Fruit fly (Drosophila melanogaster) whole organism, embryonic: Measurements from ENCODE around the gene RhoGAP93B.

ENCODE experiments used
- Atf-2 ChIP-seq: fragments of 200-800 bp; sonication (Bioruptor generic); optimal IDR thresholded peaks from 2 replicates; lab custom pipeline; 2016; ENCODE audit warnings: missing biosample characterization, missing genetic modification characterization
- Awh ChIP-seq: fragments of 200-800 bp; sonication (Bioruptor generic); IDR thresholded peaks from 2 replicates; pipeline ENCODE4, ENCODE4 v1.3.6; 2022; ENCODE audit warnings: missing biosample characterization, missing genetic modification characterization
- BEAF-32 ChIP-seq: fragments of 200-800 bp; sonication (Bioruptor generic); optimal IDR thresholded peaks from 3 replicates; lab custom pipeline; 2017; ENCODE audit warnings: missing biosample characterization, missing genetic modification characterization, mild to moderate bottlenecking, moderate library complexity, missing genetic modification reagents
- CG10209 ChIP-seq: fragments of 200-800 bp; sonication (Bioruptor generic); optimal IDR thresholded peaks from 3 replicates; lab custom pipeline; 2017; ENCODE audit warnings: missing biosample characterization, mild to moderate bottlenecking, missing genetic modification characterization, missing genetic modification reagents
- CG11085 ChIP-seq: fragments of 200-800 bp; sonication (Bioruptor generic); IDR thresholded peaks from 2 replicates; pipeline ENCODE4 v1.3.6; 2022; ENCODE audit warnings: missing biosample characterization, missing genetic modification characterization
- CG12659 ChIP-seq: fragments of 200-800 bp; sonication (Bioruptor generic); optimal IDR thresholded peaks from 3 replicates; lab custom pipeline; 2017; ENCODE audit warnings: mild to moderate bottlenecking, missing biosample characterization, missing genetic modification reagents, missing genetic modification characterization
- CG14965 ChIP-seq: fragments of 200-800 bp; sonication (Bioruptor generic); optimal IDR thresholded peaks from 2 replicates; lab custom pipeline; 2016; ENCODE audit warnings: missing biosample characterization, missing genetic modification characterization, borderline replicate concordance
- CG16813 ChIP-seq: fragments of 200-800 bp; sonication (Bioruptor generic); IDR thresholded peaks from 3 replicates; pipeline ENCODE4 v1.3.6; 2022; ENCODE audit warnings: missing biosample characterization, missing genetic modification characterization; ENCODE audit not compliant: partially characterized antibody
- CG17361 ChIP-seq: fragments of 200-800 bp; sonication (Bioruptor generic); IDR thresholded peaks from 3 replicates; pipeline ENCODE4 v1.3.6; 2022; ENCODE audit warnings: missing biosample characterization, missing genetic modification characterization
- CG18599 ChIP-seq: fragments of 200-800 bp; sonication (Bioruptor generic); optimal IDR thresholded peaks from 3 replicates; lab custom pipeline; 2017; ENCODE audit warnings: missing biosample characterization, missing genetic modification characterization, mild to moderate bottlenecking, moderate library complexity, missing genetic modification reagents
- CG2120 ChIP-seq: fragments of 200-800 bp; sonication (Bioruptor generic); optimal IDR thresholded peaks from 3 replicates; lab custom pipeline; 2016; ENCODE audit warnings: missing biosample characterization, missing genetic modification characterization
- CG2199 ChIP-seq: fragments of 200-800 bp; sonication (Bioruptor generic); IDR thresholded peaks from 3 replicates; pipeline ENCODE4 v1.3.6; 2022; ENCODE audit warnings: missing biosample characterization, missing genetic modification characterization
- CG2202 ChIP-seq: fragments of 200-800 bp; sonication (Bioruptor generic); optimal IDR thresholded peaks from 2 replicates; lab custom pipeline; 2018; ENCODE audit warnings: missing biosample characterization, mild to moderate bottlenecking, missing genetic modification characterization
- CG31441 ChIP-seq: fragments of 200-800 bp; sonication (Bioruptor generic); IDR thresholded peaks from 2 replicates; pipeline ENCODE4 v1.3.6; 2022; ENCODE audit warnings: missing biosample characterization, missing genetic modification characterization
- CG6765 ChIP-seq: fragments of 200-800 bp; sonication (Bioruptor generic); optimal IDR thresholded peaks from 3 replicates; lab custom pipeline; 2017; ENCODE audit warnings: missing biosample characterization, mild to moderate bottlenecking, missing genetic modification characterization
- CG6854 ChIP-seq: fragments of 200-800 bp; sonication (Bioruptor generic); optimal IDR thresholded peaks from 3 replicates; lab custom pipeline; 2017; ENCODE audit warnings: missing biosample characterization, mild to moderate bottlenecking, missing genetic modification characterization
- CG9876 ChIP-seq: fragments of 200-800 bp; sonication (Bioruptor generic); optimal IDR thresholded peaks from 2 replicates; lab custom pipeline; 2016; ENCODE audit warnings: missing biosample characterization, missing genetic modification characterization
- Dfd ChIP-seq, 2 experiments: fragments of >200 bp; optimal IDR thresholded peaks; 2 replicates each; lab custom pipeline; 2017; ENCODE audit warnings: missing biosample characterization in 2 of 2, missing genetic modification characterization in 2 of 2
- Dip3 ChIP-seq: fragments of 200-800 bp; sonication (Bioruptor generic); optimal IDR thresholded peaks from 3 replicates; lab custom pipeline; 2016; ENCODE audit warnings: missing biosample characterization, missing genetic modification characterization
- ERR ChIP-seq: fragments of 200-800 bp; sonication (Bioruptor generic); optimal IDR thresholded peaks from 2 replicates; lab custom pipeline; 2016; ENCODE audit warnings: missing biosample characterization, missing genetic modification characterization
- GATAe ChIP-seq: fragments of 200-800 bp; sonication (Bioruptor generic); conservative IDR thresholded peaks from 2 replicates; pipeline ENCODE4 v1.3.6; 2022; ENCODE audit warnings: missing biosample characterization, missing genetic modification characterization
- Hand ChIP-seq: fragments of 200-800 bp; sonication (Bioruptor generic); optimal IDR thresholded peaks from 2 replicates; lab custom pipeline; 2017; ENCODE audit warnings: mild to moderate bottlenecking, missing biosample characterization, missing genetic modification reagents, missing genetic modification characterization
- HmgD ChIP-seq: fragments of 200-800 bp; sonication (Bioruptor generic); optimal IDR thresholded peaks from 3 replicates; lab custom pipeline; 2016; ENCODE audit warnings: missing biosample characterization, missing genetic modification characterization
- HmgZ ChIP-seq: fragments of 200-800 bp; sonication (Bioruptor generic); optimal IDR thresholded peaks from 2 replicates; lab custom pipeline; 2018; ENCODE audit warnings: missing biosample characterization, mild to moderate bottlenecking, missing genetic modification characterization
- MBD-R2 ChIP-seq: fragments of 200-800 bp; sonication (Bioruptor generic); IDR thresholded peaks from 2 replicates; pipeline ENCODE4 v1.3.6; 2022; ENCODE audit warnings: missing biosample characterization, missing genetic modification characterization
- Mad ChIP-seq: fragments of 200-800 bp; sonication (Bioruptor generic); optimal IDR thresholded peaks from 2 replicates; lab custom pipeline; 2016; ENCODE audit warnings: missing biosample characterization, missing genetic modification characterization
- NFAT ChIP-seq: fragments of 200-800 bp; sonication (Bioruptor generic); IDR thresholded peaks from 2 replicates; pipeline ENCODE4 v1.3.6; 2022; ENCODE audit warnings: missing biosample characterization, missing genetic modification characterization
- NfI ChIP-seq: fragments of 200-800 bp; sonication (Bioruptor generic); optimal IDR thresholded peaks from 3 replicates; lab custom pipeline; 2018; ENCODE audit warnings: missing biosample characterization, mild to moderate bottlenecking, missing genetic modification characterization, moderate library complexity
- Opbp ChIP-seq: fragments of 200-800 bp; sonication (Bioruptor generic); IDR thresholded peaks from 3 replicates; pipeline ENCODE4 v1.3.6; 2022; ENCODE audit warnings: missing biosample characterization, missing genetic modification characterization; ENCODE audit not compliant: partially characterized antibody
- Tbp ChIP-seq: fragments of >200 bp; optimal IDR thresholded peaks from 2 replicates; lab custom pipeline; 2018; ENCODE audit warnings: missing biosample characterization, missing genetic modification characterization
- Xrp1 ChIP-seq: fragments of 200-800 bp; sonication (Bioruptor generic); IDR thresholded peaks from 2 replicates; pipeline ENCODE4 v1.3.6; 2022; ENCODE audit warnings: missing biosample characterization, missing genetic modification characterization
- ato ChIP-seq: fragments of 200-800 bp; sonication (Bioruptor generic); IDR thresholded peaks from 2 replicates; pipeline ENCODE4 v1.3.6; 2022; ENCODE audit warnings: missing biosample characterization, missing genetic modification characterization; ENCODE audit not compliant: partially characterized antibody
- az2 ChIP-seq: fragments of 200-800 bp; sonication (Bioruptor generic); optimal IDR thresholded peaks from 3 replicates; lab custom pipeline; 2016; ENCODE audit warnings: missing biosample characterization, missing genetic modification characterization
- bowl ChIP-seq: fragments of 200-800 bp; sonication (Bioruptor generic); IDR thresholded peaks from 2 replicates; pipeline ENCODE4 v1.3.6; 2022; ENCODE audit warnings: missing biosample characterization, missing genetic modification characterization
- chinmo ChIP-seq: fragments of 200-800 bp; sonication (Bioruptor generic); IDR thresholded peaks from 4 replicates; pipeline ENCODE4 v1.3.6; 2022; ENCODE audit warnings: missing biosample characterization, missing genetic modification characterization; ENCODE audit not compliant: partially characterized antibody
- crp ChIP-seq, 2 experiments: fragments of 200-800 bp; sonication (Bioruptor generic); optimal IDR thresholded peaks; 2 replicates in 1 of 2; 3 replicates in 1 of 2; lab custom pipeline; 2017; ENCODE audit warnings: missing biosample characterization in 2 of 2, missing genetic modification characterization in 2 of 2, mild to moderate bottlenecking in 1 of 2, moderate library complexity in 1 of 2
- en ChIP-seq: fragments of 200-800 bp; sonication (Bioruptor generic); optimal IDR thresholded peaks from 2 replicates; lab custom pipeline; 2016; ENCODE audit warnings: missing biosample characterization, missing genetic modification characterization
- esg ChIP-seq: fragments of 200-800 bp; sonication (Bioruptor generic); conservative IDR thresholded peaks from 2 replicates; pipeline ENCODE4 v1.3.6; 2022; ENCODE audit warnings: missing biosample characterization, missing genetic modification characterization
- gfzf ChIP-seq: fragments of 200-800 bp; sonication (Bioruptor generic); optimal IDR thresholded peaks from 2 replicates; lab custom pipeline; 2016; ENCODE audit warnings: missing biosample characterization, mild to moderate bottlenecking, missing genetic modification characterization, moderate library complexity
- her ChIP-seq: fragments of 200-800 bp; sonication (Bioruptor generic); optimal IDR thresholded peaks from 2 replicates; lab custom pipeline; 2016; ENCODE audit warnings: missing biosample characterization, missing genetic modification characterization
- ind ChIP-seq: fragments of 200-800 bp; sonication (Bioruptor generic); optimal IDR thresholded peaks from 3 replicates; lab custom pipeline; 2016; ENCODE audit warnings: missing biosample characterization, missing genetic modification characterization
- klu ChIP-seq: fragments of 200-800 bp; sonication (Bioruptor generic); IDR thresholded peaks from 2 replicates; pipeline ENCODE4 v1.3.6; 2022; ENCODE audit warnings: missing biosample characterization, missing genetic modification characterization
- lilli ChIP-seq: fragments of 200-800 bp; sonication (Bioruptor generic); optimal IDR thresholded peaks from 3 replicates; lab custom pipeline; 2016; ENCODE audit warnings: missing biosample characterization, missing genetic modification characterization
- otp ChIP-seq: fragments of 200-800 bp; sonication (Bioruptor generic); IDR thresholded peaks from 3 replicates; pipeline ENCODE4, ENCODE4 v1.3.6; 2022; ENCODE audit warnings: missing biosample characterization, missing genetic modification characterization
- pan ChIP-seq, 4 experiments: fragments of >200 bp in 3 of 4; fragments of 200-800 bp in 1 of 4; sonication (Bioruptor generic) in 1 of 4; optimal IDR thresholded peaks in 3 of 4; IDR thresholded peaks in 1 of 4; 2 replicates each; pipeline versions ENCODE4 v1.3.6 to Lab custom; 2017 to 2022; ENCODE audit warnings: missing biosample characterization in 2 of 4, missing genetic modification characterization in 2 of 4, mixed read lengths in 1 of 4
- pros ChIP-seq: fragments of 200-800 bp; sonication (Bioruptor generic); optimal IDR thresholded peaks from 3 replicates; lab custom pipeline; 2019; ENCODE audit warnings: missing biosample characterization, mild to moderate bottlenecking, missing genetic modification characterization, moderate library complexity
- ro ChIP-seq: fragments of 200-800 bp; sonication (Bioruptor generic); IDR thresholded peaks from 2 replicates; pipeline ENCODE4 v1.3.6; 2022; ENCODE audit warnings: missing biosample characterization, missing genetic modification characterization
- sd ChIP-seq: fragments of 200-800 bp; sonication (Bioruptor generic); optimal IDR thresholded peaks from 3 replicates; lab custom pipeline; 2018; ENCODE audit warnings: missing biosample characterization, mild to moderate bottlenecking, missing genetic modification characterization, moderate library complexity
- trem ChIP-seq: fragments of 200-800 bp; optimal IDR thresholded peaks from 3 replicates; lab custom pipeline; 2019; ENCODE audit warnings: missing biosample characterization, mild to moderate bottlenecking, missing genetic modification characterization, moderate library complexity
- zen2 ChIP-seq: fragments of 200-800 bp; sonication (Bioruptor generic); IDR thresholded peaks from 3 replicates; pipeline ENCODE4 v1.3.6; 2022; ENCODE audit warnings: missing biosample characterization, missing genetic modification characterization; ENCODE audit not compliant: partially characterized antibody

The RhoGAP93B gene

dm6 chr3R:21140458-21140857, 42.8 kb upstream of the RhoGAP93B start, which contains the start of gene SNF4Agamma (continued):
- TF ChIP-seq Atf-2 (GFP tag; lab: Kevin White, UChicago) (no peak), ro (no peak), CG6854 (GFP tag; lab: Kevin White, UChicago) (no peak), CG16813 (GFP tag; lab: Robert Waterston, UW) (peak; percentile 77), ato (GFP tag; lab: Robert Waterston, UW) (peak; percentile 9; the same call in 1 of the 2 replicates), en (no peak), Dip3 (GFP tag; lab: Kevin White, UChicago) (peak; percentile 12), CG2199 (GFP tag; lab: Robert Waterston, UW) (no peak), CG2120 (GFP tag; lab: Kevin White, UChicago) (peak; percentile 41), Mad (GFP tag; lab: Kevin White, UChicago) (peak; percentile 13), NfI (GFP tag; lab: Kevin White, UChicago) (no peak), HmgD (GFP tag; lab: Kevin White, UChicago) (no peak), crp (GFP tag; optimal IDR thresholded peaks at IDR 0.05; lab: Kevin White, UChicago) (no peak), Opbp (GFP tag; lab: Robert Waterston, UW) (peak; percentile 58; the same call in 2 of the 3 replicates), BEAF-32 (GFP tag; lab: Kevin White, UChicago) (peak; percentile 79), pan (optimal IDR thresholded peaks at IDR 0.05; lab: Kevin White, UChicago) (no peak), pan (GFP tag; optimal IDR thresholded peaks at IDR 0.05 in 1 of 2, IDR thresholded peaks at IDR 0.05 in 1 of 2) (peak in 1 of 2 experiments; percentile 31), CG14965 (GFP tag; lab: Kevin White, UChicago) (no peak), CG31441 (GFP tag; lab: Robert Waterston, UW) (no peak), CG11085 (GFP tag; lab: Robert Waterston, UW) (no peak), CG17361 (GFP tag; lab: Robert Waterston, UW) (peak; percentile 51; the same call in 2 of the 3 replicates), CG2202 (no peak), otp (GFP tag; lab: Robert Waterston, UW) (no peak), bowl (GFP tag; lab: Robert Waterston, UW) (no peak), zen2 (GFP tag; lab: Robert Waterston, UW) (peak; percentile 46; the same call in 1 of the 3 replicates), HmgZ (tag; lab: Kevin White, UChicago) (peak; percentile 53), ind (GFP tag; lab: Kevin White, UChicago) (no peak), chinmo (GFP tag; lab: Robert Waterston, UW) (0 out of 4 replicates have a peak, but pooled peaks have one; percentile 66), CG12659 (peak; percentile 44), Awh (GFP tag; lab: Robert Waterston, UW) (no peak), Tbp (GFP tag; lab: Kevin White, UChicago) (no peak), lilli (GFP tag; lab: Kevin White, UChicago) (peak; percentile 48), CG18599 (no peak), Xrp1 (GFP tag; lab: Robert Waterston, UW) (peak; percentile 16; the same call in 1 of the 2 replicates), sd (tag; lab: Kevin White, UChicago) (peak; percentile 3), NFAT (GFP tag; lab: Robert Waterston, UW) (no peak), MBD-R2 (peak; percentile 36; the same call in 1 of the 2 replicates), CG9876 (GFP tag; lab: Kevin White, UChicago) (no peak), CG6765 (no peak), esg (GFP tag; lab: Robert Waterston, UW) (0 out of 2 replicates have a peak, but pooled peaks have one; percentile 16), pros (GFP tag; lab: Kevin White, UChicago) (no peak), klu (no peak), her (GFP tag; lab: Kevin White, UChicago) (peak; percentile 15), ERR (GFP tag; lab: Kevin White, UChicago) (no peak), GATAe (GFP tag; lab: Robert Waterston, UW) (0 out of 2 replicates have a peak, but pooled peaks have one; percentile 31), Hand (GFP tag; lab: Kevin White, UChicago) (no peak), gfzf (GFP tag; lab: Kevin White, UChicago) (peak; percentile 29), Dfd (GFP tag; optimal IDR thresholded peaks at IDR 0.05; lab: Kevin White, UChicago) (no peak), trem (tag; lab: Kevin White, UChicago) (peak; percentile 63), az2 (no peak), CG10209 (GFP tag; lab: Kevin White, UChicago) (no peak)
